Worm (Caenorhabditis elegans): ENCODE results near the gene srm-6.
A peak's percentile ranks its signal among the peaks of the same experiment; 100 is the strongest.

Gene srm-6

DNA sequence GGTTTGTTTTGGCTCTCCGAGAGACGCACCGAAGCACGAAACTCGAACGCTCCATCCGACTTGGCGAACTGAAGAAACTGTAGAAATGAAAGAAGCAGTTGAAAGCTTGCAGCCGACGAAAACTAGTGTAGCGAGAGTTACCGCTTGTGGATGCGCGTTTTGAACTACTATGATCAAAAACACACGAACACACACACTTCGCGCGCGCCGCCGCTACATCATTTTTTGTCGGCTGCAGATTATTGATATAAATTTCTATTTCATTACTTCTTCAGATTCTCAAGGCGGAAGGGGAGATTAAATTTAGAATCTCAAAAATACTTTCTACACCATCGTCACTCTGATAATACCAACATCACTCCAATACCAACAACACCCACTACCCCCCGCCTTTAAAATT lies 25.2 kb downstream of the srm-6 start:
- TF ChIP-seq bed-3 (GFP tag; optimal IDR thresholded peaks at IDR 0.05), result no peak
- TF ChIP-seq nhr-76 (tag; optimal IDR thresholded peaks at IDR 0.05), result no peak
- no peak for TF ChIP-seq flh-1 (GFP tag; optimal IDR thresholded peaks at IDR 0.05)
- TF ChIP-seq mab-5 (tag; optimal IDR thresholded peaks at IDR 0.05), result no peak
- no peak for TF ChIP-seq M03D4.4 (tag; optimal IDR thresholded peaks at IDR 0.05)
- no peak for TF ChIP-seq snpc-4 (tag; optimal IDR thresholded peaks at IDR 0.05)
- TF ChIP-seq nhr-12 (tag; optimal IDR thresholded peaks at IDR 0.05), result no peak
- TF ChIP-seq sem-2 (GFP tag; optimal IDR thresholded peaks at IDR 0.05), result no peak
- no peak for TF ChIP-seq nhr-2 (tag; optimal IDR thresholded peaks at IDR 0.05)
- no peak for TF ChIP-seq mls-2 (tag; optimal IDR thresholded peaks at IDR 0.05)
- no peak for TF ChIP-seq hlh-1 (tag; optimal IDR thresholded peaks at IDR 0.05)
- no peak for TF ChIP-seq elt-3 (tag; optimal IDR thresholded peaks at IDR 0.05)
- no peak for TF ChIP-seq ceh-83 (GFP tag; optimal IDR thresholded peaks at IDR 0.05)
- TF ChIP-seq unc-120 (tag; optimal IDR thresholded peaks at IDR 0.05; ENCODE audit: poor library complexity, severe bottlenecking), result no peak
- TF ChIP-seq ham-2 (GFP tag; optimal IDR thresholded peaks at IDR 0.05), result no peak
- no peak for TF ChIP-seq nhr-28 (tag; optimal IDR thresholded peaks at IDR 0.05)
- TF ChIP-seq pha-4 (tag; optimal IDR thresholded peaks at IDR 0.05), result no peak
- TF ChIP-seq cnd-1 (tag; optimal IDR thresholded peaks at IDR 0.05), result no peak

ce11 chrV:14364586-14365248 lies 28.0 kb downstream of the srm-6 start:
- peak; percentile 60 for TF ChIP-seq lsy-2 (tag; optimal IDR thresholded peaks at IDR 0.05)
- no peak for TF ChIP-seq zip-8 (tag; optimal IDR thresholded peaks at IDR 0.05)

ce11 chrV:14366487-14366962 lies 29.8 kb downstream of the srm-6 start:
- no peak for TF ChIP-seq zip-8 (tag; optimal IDR thresholded peaks at IDR 0.05)
- no peak for TF ChIP-seq ceh-83 (GFP tag; optimal IDR thresholded peaks at IDR 0.05)
- TF ChIP-seq ztf-11 (tag; optimal IDR thresholded peaks at IDR 0.05), result no peak
- no peak for TF ChIP-seq nhr-12 (tag; optimal IDR thresholded peaks at IDR 0.05)
- no peak for TF ChIP-seq drap-1 (GFP tag; optimal IDR thresholded peaks at IDR 0.05)
- TF ChIP-seq M03D4.4 (tag; optimal IDR thresholded peaks at IDR 0.05), result no peak
- no peak for TF ChIP-seq lin-13 (tag; optimal IDR thresholded peaks at IDR 0.05)
- no peak for TF ChIP-seq nhr-76 (tag; optimal IDR thresholded peaks at IDR 0.05)
- no peak for TF ChIP-seq hlh-1 (tag; optimal IDR thresholded peaks at IDR 0.05)
- TF ChIP-seq elt-3 (tag; optimal IDR thresholded peaks at IDR 0.05), result no peak
- TF ChIP-seq nhr-2 (tag; optimal IDR thresholded peaks at IDR 0.05), result no peak
- no peak for TF ChIP-seq lsy-2 (tag; optimal IDR thresholded peaks at IDR 0.05)
- TF ChIP-seq lin-32 (GFP tag; optimal IDR thresholded peaks at IDR 0.05), result no peak
- no peak for TF ChIP-seq bed-3 (GFP tag; optimal IDR thresholded peaks at IDR 0.05)
- no peak for TF ChIP-seq mep-1 (tag; optimal IDR thresholded peaks at IDR 0.05)
- TF ChIP-seq ceh-43 (GFP tag; optimal IDR thresholded peaks at IDR 0.05), result no peak
- TF ChIP-seq snpc-4 (tag; optimal IDR thresholded peaks at IDR 0.05), result no peak

ce11 chrV:14368272-14369052 lies 31.7 kb downstream of the srm-6 start:
- TF ChIP-seq flh-1 (GFP tag; optimal IDR thresholded peaks at IDR 0.05) (no peak), bed-3 (GFP tag; optimal IDR thresholded peaks at IDR 0.05) (no peak), ceh-43 (GFP tag; optimal IDR thresholded peaks at IDR 0.05) (no peak), mab-5 (tag; optimal IDR thresholded peaks at IDR 0.05) (no peak), unc-62 (GFP tag; optimal IDR thresholded peaks at IDR 0.05) (no peak), ces-1 (GFP tag; optimal IDR thresholded peaks at IDR 0.05) (no peak), tbx-8 (GFP tag; optimal IDR thresholded peaks at IDR 0.05) (no peak), sptf-1 (tag; optimal IDR thresholded peaks at IDR 0.05) (peak; percentile 11), zip-8 (tag; optimal IDR thresholded peaks at IDR 0.05) (no peak), drap-1 (GFP tag; optimal IDR thresholded peaks at IDR 0.05) (peak; percentile 21), lin-32 (GFP tag; optimal IDR thresholded peaks at IDR 0.05) (peak; percentile 33), blmp-1 (tag; optimal IDR thresholded peaks at IDR 0.05) (no peak), elt-1 (tag; optimal IDR thresholded peaks at IDR 0.05; ENCODE audit: borderline replicate concordance, insufficient read depth) (no peak), cnd-1 (tag; optimal IDR thresholded peaks at IDR 0.05) (no peak), M03D4.4 (tag; optimal IDR thresholded peaks at IDR 0.05) (no peak), unc-120 (tag; optimal IDR thresholded peaks at IDR 0.05; ENCODE audit: poor library complexity, severe bottlenecking) (no peak)

Data from whole organism, mixed stage, embryonic.